Worm (Caenorhabditis elegans) whole organism, young adult: Measurements from ENCODE around the gene C38H2.2.

Source experiments
- B0035.1 ChIP-seq: sonication (generic microtip); optimal IDR thresholded peaks from 2 replicates; lab custom pipeline; 2016; ENCODE audit warnings: missing genetic modification characterization, mild to moderate bottlenecking, missing compliant biosample characterization, missing genotype, missing genetic modification reagents
- B0336.3 ChIP-seq: fragments of 200-800 bp; sonication (Bioruptor generic); IDR thresholded peaks from 2 replicates; pipeline ENCODE4 v1.3.6; 2022; ENCODE audit warnings: missing genetic modification characterization, missing compliant biosample characterization
- C06A6.2 ChIP-seq: fragments of 200-800 bp; sonication (Bioruptor generic); conservative IDR thresholded peaks from 2 replicates; pipeline ENCODE4 v1.3.6; 2022; ENCODE audit warnings: missing genetic modification characterization, missing compliant biosample characterization
- C17E4.6 ChIP-seq: fragments of 200-800 bp; sonication (Bioruptor generic); IDR thresholded peaks from 2 replicates; pipeline ENCODE4 v1.3.6; 2022; ENCODE audit warnings: missing genetic modification reagents, missing genetic modification characterization, missing compliant biosample characterization
- F37B4.10 ChIP-seq: fragments of 200-800 bp; sonication (Bioruptor generic); IDR thresholded peaks from 2 replicates; pipeline ENCODE4 v1.3.6; 2022; ENCODE audit warnings: missing genetic modification characterization, missing compliant biosample characterization
- F39B2.1 ChIP-seq: fragments of 200-800 bp; sonication (Bioruptor generic); IDR thresholded peaks from 2 replicates; pipeline ENCODE4 v1.3.6; 2022; ENCODE audit warnings: missing genetic modification reagents, missing genetic modification characterization, missing compliant biosample characterization
- F49E8.2 ChIP-seq: sonication (generic microtip); optimal IDR thresholded peaks from 3 replicates; lab custom pipeline; 2017; ENCODE audit warnings: missing genetic modification characterization, mild to moderate bottlenecking, missing compliant biosample characterization, antibody characterized with exemption, moderate library complexity; ENCODE audit not compliant: insufficient read depth
- F57A8.1 ChIP-seq: fragments of 200-800 bp; sonication (Bioruptor generic); optimal IDR thresholded peaks from 2 replicates; lab custom pipeline; 2018; ENCODE audit warnings: mild to moderate bottlenecking, missing genetic modification characterization, moderate library complexity, missing compliant biosample characterization
- Y95B8A.8 ChIP-seq: fragments of 200-800 bp; sonication (Bioruptor generic); IDR thresholded peaks from 2 replicates; pipeline ENCODE4 v1.3.6; 2022; ENCODE audit warnings: missing genetic modification reagents, missing genetic modification characterization, missing compliant biosample characterization
- ZK185.1 ChIP-seq: sonication (generic microtip); optimal IDR thresholded peaks from 2 replicates; lab custom pipeline; 2016; ENCODE audit warnings: mild to moderate bottlenecking, missing genetic modification characterization, missing compliant biosample characterization; ENCODE audit not compliant: poor library complexity, severe bottlenecking
- ama-1 ChIP-seq, 3 experiments: fragments of 150-350 bp in 1 of 3; sonication (generic microtip) in 2 of 3; optimal IDR thresholded peaks; 2 replicates each; lab custom pipeline; 2014 to 2018; ENCODE audit warnings: missing biosample characterization in 2 of 3, missing genetic modification characterization in 2 of 3, missing genetic modification reagents in 2 of 3
- aptf-3 ChIP-seq: fragments of 200-800 bp; sonication (Bioruptor generic); IDR thresholded peaks from 2 replicates; pipeline ENCODE4 v1.3.6; 2022; ENCODE audit warnings: missing genetic modification characterization, missing compliant biosample characterization
- atf-7 ChIP-seq: sonication (generic microtip); optimal IDR thresholded peaks from 2 replicates; lab custom pipeline; 2017; ENCODE audit warnings: mild to moderate bottlenecking, missing genetic modification characterization, missing compliant biosample characterization
- attf-5 ChIP-seq: fragments of 200-800 bp; sonication (Bioruptor generic); optimal IDR thresholded peaks from 2 replicates; lab custom pipeline; 2018; ENCODE audit warnings: mild to moderate bottlenecking, missing genetic modification characterization, missing compliant biosample characterization
- bed-2 ChIP-seq: fragments of 200-800 bp; sonication (Bioruptor generic); IDR thresholded peaks from 2 replicates; pipeline ENCODE4 v1.3.6; 2022; ENCODE audit warnings: missing genetic modification reagents, missing genetic modification characterization, missing compliant biosample characterization
- cebp-2 ChIP-seq: fragments of 200-800 bp; sonication (Bioruptor generic); IDR thresholded peaks from 2 replicates; pipeline ENCODE4 v1.3.6; 2022; ENCODE audit warnings: missing genetic modification characterization, missing compliant biosample characterization
- ceh-40 ChIP-seq: fragments of 200-800 bp; sonication (Bioruptor generic); IDR thresholded peaks from 2 replicates; pipeline ENCODE4 v1.3.6; 2022; ENCODE audit warnings: missing genetic modification characterization, missing compliant biosample characterization
- die-1 ChIP-seq: sonication (generic microtip); optimal IDR thresholded peaks from 2 replicates; lab custom pipeline; 2016; ENCODE audit warnings: missing genotype, mild to moderate bottlenecking, missing genetic modification characterization, missing compliant biosample characterization
- egl-44 ChIP-seq: fragments of 200-800 bp; sonication (Bioruptor generic); IDR thresholded peaks from 2 replicates; pipeline ENCODE4 v1.3.6; 2022; ENCODE audit warnings: missing genetic modification reagents, missing genetic modification characterization, missing compliant biosample characterization
- egrh-3 ChIP-seq: fragments of 200-800 bp; sonication (Bioruptor generic); IDR thresholded peaks from 2 replicates; pipeline ENCODE4 v1.3.6; 2022; ENCODE audit warnings: missing genetic modification reagents, missing genetic modification characterization, missing compliant biosample characterization
- ekl-4 ChIP-seq: fragments of 200-800 bp; sonication (Bioruptor generic); IDR thresholded peaks from 2 replicates; pipeline ENCODE4 v1.3.6; 2022; ENCODE audit warnings: missing genetic modification reagents, missing genetic modification characterization, missing compliant biosample characterization
- gei-17 ChIP-seq: fragments of 200-800 bp; sonication (Bioruptor generic); optimal IDR thresholded peaks from 2 replicates; lab custom pipeline; 2018; ENCODE audit warnings: mild to moderate bottlenecking, missing genetic modification characterization, missing compliant biosample characterization
- him-1 ChIP-seq: sonication (generic microtip); optimal IDR thresholded peaks from 2 replicates; lab custom pipeline; 2016; ENCODE audit warnings: missing genotype, missing genetic modification reagents, missing genetic modification characterization, missing compliant biosample characterization
- hlh-26 ChIP-seq: fragments of 200-800 bp; sonication (Bioruptor generic); conservative IDR thresholded peaks from 2 replicates; pipeline ENCODE4 v1.3.6; 2022; ENCODE audit warnings: missing genetic modification reagents, missing genetic modification characterization, missing compliant biosample characterization
- lin-26 ChIP-seq: fragments of 200-800 bp; sonication (Bioruptor generic); IDR thresholded peaks from 2 replicates; pipeline ENCODE4 v1.3.6; 2022; ENCODE audit warnings: missing genetic modification reagents, missing genetic modification characterization, missing compliant biosample characterization
- lin-35 ChIP-seq, 3 experiments: fragments of 150-350 bp in 2 of 3; sonication (generic microtip) in 1 of 3; optimal IDR thresholded peaks; 2 replicates each; lab custom pipeline; 2014 to 2018; ENCODE audit warnings: missing biosample characterization in 3 of 3, missing genetic modification characterization in 3 of 3, missing genetic modification reagents in 3 of 3
- lin-40 ChIP-seq: sonication (generic microtip); optimal IDR thresholded peaks from 2 replicates; lab custom pipeline; 2016; ENCODE audit warnings: missing genetic modification characterization, mild to moderate bottlenecking, missing compliant biosample characterization, missing genotype, missing genetic modification reagents
- lin-54 ChIP-seq: fragments of 200-800 bp; sonication (Bioruptor generic); optimal IDR thresholded peaks from 2 replicates; lab custom pipeline; 2018; ENCODE audit warnings: mild to moderate bottlenecking, missing genetic modification characterization, missing compliant biosample characterization
- madf-3 ChIP-seq: fragments of 200-800 bp; sonication (Bioruptor generic); IDR thresholded peaks from 2 replicates; pipeline ENCODE4 v1.3.6; 2022; ENCODE audit warnings: missing genetic modification reagents, missing genetic modification characterization, missing compliant biosample characterization
- madf-6 ChIP-seq: fragments of 200-800 bp; sonication (Bioruptor generic); IDR thresholded peaks from 2 replicates; pipeline ENCODE4 v1.3.6; 2022; ENCODE audit warnings: missing genetic modification reagents, missing genetic modification characterization, missing compliant biosample characterization
- madf-8 ChIP-seq: fragments of 200-800 bp; sonication (Bioruptor generic); conservative IDR thresholded peaks from 2 replicates; pipeline ENCODE4 v1.3.6; 2022; ENCODE audit warnings: missing genetic modification reagents, missing genetic modification characterization, missing compliant biosample characterization
- mes-4 ChIP-seq: sonication (generic microtip); optimal IDR thresholded peaks from 2 replicates; lab custom pipeline; 2016; ENCODE audit warnings: missing genotype, missing genetic modification characterization, missing compliant biosample characterization
- nfyb-1 ChIP-seq: fragments of 200-800 bp; sonication (Bioruptor generic); IDR thresholded peaks from 2 replicates; pipeline ENCODE4 v1.3.6; 2022; ENCODE audit warnings: missing genetic modification reagents, missing genetic modification characterization, missing compliant biosample characterization
- rec-8 ChIP-seq, 2 experiments: sonication (generic microtip); optimal IDR thresholded peaks; 2 replicates each; lab custom pipeline; 2016; ENCODE audit warnings: mild to moderate bottlenecking in 2 of 2, missing genetic modification characterization in 2 of 2, missing genetic modification reagents in 2 of 2, missing genotype in 2 of 2, missing biosample characterization in 1 of 2, missing compliant biosample characterization in 1 of 2, moderate library complexity in 1 of 2
- repo-1 ChIP-seq: sonication (generic microtip); optimal IDR thresholded peaks from 2 replicates; lab custom pipeline; 2017; ENCODE audit warnings: mild to moderate bottlenecking, missing genetic modification characterization, missing compliant biosample characterization
- sdz-38 ChIP-seq: sonication (generic microtip); optimal IDR thresholded peaks from 2 replicates; lab custom pipeline; 2016; ENCODE audit warnings: missing genotype, missing genetic modification characterization, missing compliant biosample characterization
- tbp1 ChIP-seq: fragments of 200-800 bp; sonication (Bioruptor generic); optimal IDR thresholded peaks from 2 replicates; lab custom pipeline; 2018; ENCODE audit warnings: mild to moderate bottlenecking, missing genetic modification characterization, missing compliant biosample characterization
- tbx-9 ChIP-seq: sonication (generic microtip); optimal IDR thresholded peaks from 2 replicates; lab custom pipeline; 2016; ENCODE audit warnings: borderline replicate concordance, missing genetic modification characterization, inconsistent platforms, missing compliant biosample characterization
- zfh-2 ChIP-seq: fragments of 200-800 bp; sonication (Bioruptor generic); conservative IDR thresholded peaks from 2 replicates; pipeline ENCODE4 v1.3.6; 2022; ENCODE audit warnings: missing genetic modification reagents, missing genetic modification characterization, missing compliant biosample characterization
- ztf-26 ChIP-seq: sonication (generic microtip); optimal IDR thresholded peaks from 2 replicates; lab custom pipeline; 2017; ENCODE audit warnings: missing genetic modification characterization, missing compliant biosample characterization
- ztf-28 ChIP-seq: fragments of 200-800 bp; sonication (Bioruptor generic); IDR thresholded peaks from 2 replicates; pipeline ENCODE4 v1.3.6; 2022; ENCODE audit warnings: missing genetic modification reagents, missing genetic modification characterization, missing compliant biosample characterization

C38H2.2 gene

ce11 chrIII:10337508-10338166 lies 43.9 kb upstream of the C38H2.2 start, which contains the start of gene ttr-15 (continued):
- TF ChIP-seq tbx-9 (tag; lab: Kevin White, UChicago) (peak; percentile 71), madf-6 (GFP tag; lab: Robert Waterston, UW) (0 out of 2 replicates have a peak, but pooled peaks have one; percentile 25), B0035.1 (tag; lab: Kevin White, UChicago) (peak; percentile 73), lin-26 (GFP tag; lab: Robert Waterston, UW) (peak; percentile 30; the same call in 1 of the 2 replicates), Y95B8A.8 (GFP tag; lab: Robert Waterston, UW) (no peak), B0336.3 (GFP tag; lab: Robert Waterston, UW) (no peak; the same call in 1 of the 2 replicates), gei-17 (GFP tag; lab: Kevin White, UChicago) (no peak), madf-3 (GFP tag; lab: Robert Waterston, UW) (no peak), lin-40 (tag; lab: Kevin White, UChicago) (peak; percentile 57), ceh-40 (no peak), F49E8.2 (tag; lab: Kevin White, UChicago) (no peak), F37B4.10 (no peak), ama-1 (optimal IDR thresholded peaks at IDR 0.05; lab: Kevin White, UChicago) (peak; percentile 92), ama-1 (GFP tag; optimal IDR thresholded peaks at IDR 0.05; lab: Kevin White, UChicago) (peak in 1 of 2 experiments; percentile 6), nfyb-1 (GFP tag; lab: Robert Waterston, UW) (no peak), aptf-3 (no peak), egl-44 (GFP tag; lab: Robert Waterston, UW) (no peak), madf-8 (GFP tag; lab: Robert Waterston, UW) (no peak), lin-35 (GFP tag; optimal IDR thresholded peaks at IDR 0.05; lab: Kevin White, UChicago) (no peak), ZK185.1 (no peak), atf-7 (tag; lab: Kevin White, UChicago) (peak; percentile 11), C17E4.6 (GFP tag; lab: Robert Waterston, UW) (no peak)

ce11 chrIII:10338992-10339852 lies 42.4 kb upstream of the C38H2.2 start:
- TF ChIP-seq B0336.3 (GFP tag; lab: Robert Waterston, UW), result no peak
- no peak for TF ChIP-seq mes-4
- no peak for TF ChIP-seq gei-17 (GFP tag; lab: Kevin White, UChicago)
- no peak for TF ChIP-seq madf-6 (GFP tag; lab: Robert Waterston, UW)
- TF ChIP-seq hlh-26, result no peak
- TF ChIP-seq die-1, result no peak
- peak; percentile 39 for TF ChIP-seq tbx-9 (tag; lab: Kevin White, UChicago)
- no peak for TF ChIP-seq ZK185.1
- TF ChIP-seq lin-40 (tag; lab: Kevin White, UChicago), result peak; percentile 21
- TF ChIP-seq repo-1 (tag; lab: Kevin White, UChicago), result no peak
- peak; percentile 78 for TF ChIP-seq ama-1 (optimal IDR thresholded peaks at IDR 0.05; lab: Kevin White, UChicago)
- TF ChIP-seq ama-1 (GFP tag; optimal IDR thresholded peaks at IDR 0.05; lab: Kevin White, UChicago), result no peak
- no peak for TF ChIP-seq zfh-2 (GFP tag; lab: Robert Waterston, UW)
- no peak for TF ChIP-seq rec-8 (tag; optimal IDR thresholded peaks at IDR 0.05; lab: Kevin White, UChicago)
- TF ChIP-seq ztf-26, result peak; percentile 50
- no peak for TF ChIP-seq attf-5
- TF ChIP-seq lin-54 (GFP tag; lab: Kevin White, UChicago), result no peak

- no peak for TF ChIP-seq lin-35 (GFP tag; optimal IDR thresholded peaks at IDR 0.05; lab: Kevin White, UChicago)
- TF ChIP-seq F57A8.1, result no peak
- no peak for TF ChIP-seq sdz-38
- peak; percentile 12 for TF ChIP-seq tbx-9 (tag; lab: Kevin White, UChicago)
- no peak for TF ChIP-seq bed-2 (GFP tag; lab: Robert Waterston, UW)
- no peak for TF ChIP-seq him-1 (tag; lab: Kevin White, UChicago)
- TF ChIP-seq F39B2.1, result no peak
- no peak for TF ChIP-seq ztf-26
- no peak for TF ChIP-seq ztf-28 (GFP tag; lab: Robert Waterston, UW)
- TF ChIP-seq cebp-2 (GFP tag; lab: Robert Waterston, UW), result 0 out of 2 replicates have a peak, but pooled peaks have one; percentile 19
- TF ChIP-seq egrh-3 (GFP tag; lab: Robert Waterston, UW), result no peak
- TF ChIP-seq C06A6.2 (GFP tag; lab: Robert Waterston, UW), result no peak
- TF ChIP-seq ekl-4, result no peak
- peak; percentile 21 for TF ChIP-seq repo-1 (tag; lab: Kevin White, UChicago)
- TF ChIP-seq tbp1 (GFP tag; lab: Kevin White, UChicago), result no peak
- no peak for TF ChIP-seq ZK185.1
- TF ChIP-seq Y95B8A.8 (GFP tag; lab: Robert Waterston, UW), result no peak
Measured at ce11 chrIII:10339949-10340348, 41.6 kb upstream of the C38H2.2 start.
